Worm (Caenorhabditis elegans): Measurements from ENCODE around the gene srh-229.

DNA sequence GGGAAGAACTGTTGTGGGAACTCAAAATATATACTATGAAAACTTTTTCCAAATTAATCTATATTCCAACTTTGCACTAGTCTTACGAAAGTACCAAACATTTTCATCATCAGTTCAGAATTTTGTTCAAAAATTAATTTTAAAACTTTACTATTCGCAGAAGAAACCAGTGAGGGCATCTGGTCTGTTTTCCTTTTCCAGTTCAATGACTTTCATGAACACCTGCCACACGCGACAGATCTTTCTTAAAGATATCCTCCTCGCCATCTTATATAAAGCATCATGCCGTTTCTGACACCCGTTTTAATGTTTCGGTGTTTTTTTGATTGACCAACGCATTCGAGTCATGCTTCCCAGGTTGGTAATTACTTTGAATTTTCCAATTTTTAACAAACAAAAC, 28.8 kb upstream of the srh-229 start, which contains the start of gene C54F6.3:
- TF ChIP-seq flt-1 (GFP tag; IDR thresholded peaks at IDR 0.05), result no peak
- TF ChIP-seq klf-2 (GFP tag; conservative IDR thresholded peaks at IDR 0.05), result no peak
- no peak for TF ChIP-seq ztf-23 (GFP tag; IDR thresholded peaks at IDR 0.05)
- no peak for TF ChIP-seq cog-1 (tag; optimal IDR thresholded peaks at IDR 0.05)
- TF ChIP-seq tab-1 (GFP tag; IDR thresholded peaks at IDR 0.05), result no peak
- TF ChIP-seq T22C8.4 (GFP tag; IDR thresholded peaks at IDR 0.05), result no peak
- no peak for TF ChIP-seq ztf-29 (GFP tag; IDR thresholded peaks at IDR 0.05)
- no peak for TF ChIP-seq med-1 (GFP tag; optimal IDR thresholded peaks at IDR 0.05; ENCODE audit: insufficient read depth)
- no peak for TF ChIP-seq ref-1 (GFP tag; conservative IDR thresholded peaks at IDR 0.05)
